Worm (Caenorhabditis elegans): ENCODE data around the gene sre-54.

ce11 chrII:12328994-12329393 is 3.7 kb upstream of the sre-54 start, which contains the start of gene sre-55:
- no peak for TF ChIP-seq rcor-1 (GFP tag; IDR thresholded peaks at IDR 0.05)
- no peak for TF ChIP-seq nhr-27 (tag; optimal IDR thresholded peaks at IDR 0.05)
- no peak for TF ChIP-seq pha-4 (tag; optimal IDR thresholded peaks at IDR 0.05)
